Worm (Caenorhabditis elegans): ENCODE data around the gene F42A10.7.

F42A10.7 gene

DNA sequence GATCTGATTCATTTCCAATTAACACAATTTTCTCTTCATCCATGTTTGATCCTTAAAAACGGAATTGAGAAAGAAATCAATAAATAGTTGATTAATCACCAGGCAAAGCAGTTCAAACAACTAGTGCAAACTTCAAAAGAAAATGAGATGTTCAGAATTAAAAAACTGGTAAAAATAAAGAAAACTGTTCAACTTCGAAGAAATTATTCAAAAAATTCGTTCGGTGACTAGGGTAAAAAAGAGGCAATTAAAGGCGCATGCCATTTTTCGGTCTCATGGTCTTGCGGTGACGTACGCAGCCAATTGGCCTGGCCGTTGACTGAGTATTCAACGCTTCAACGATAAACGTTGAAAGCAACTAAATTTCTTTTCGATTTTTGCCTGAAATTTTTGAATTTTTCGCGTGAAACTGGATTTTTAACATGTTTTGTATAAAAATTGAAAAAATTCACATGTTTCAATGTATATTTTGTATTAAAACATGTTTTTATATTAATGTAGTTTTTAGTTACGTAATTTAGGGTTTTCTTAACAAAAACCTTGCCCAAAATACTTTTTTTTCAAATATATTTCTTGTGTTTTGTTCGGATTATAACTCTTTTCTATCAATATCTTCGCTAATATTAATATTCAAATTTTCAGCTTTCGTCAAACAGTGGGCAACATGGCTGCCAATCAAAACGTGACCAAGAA is 27.8 kb upstream of the F42A10.7 start, which contains the start of the genes sna-3 and rps-3 (continued):
- TF ChIP-seq lin-38 (GFP tag; IDR thresholded peaks at IDR 0.05), result peak; percentile 69
- TF ChIP-seq mdt-29 (GFP tag; IDR thresholded peaks at IDR 0.05), result no peak
- TF ChIP-seq ceh-62 (tag; optimal IDR thresholded peaks at IDR 0.05), result no peak
- no peak for TF ChIP-seq lin-29 (GFP tag; IDR thresholded peaks at IDR 0.05)
- no peak for TF ChIP-seq nhr-48 (tag; optimal IDR thresholded peaks at IDR 0.05)
- no peak for TF ChIP-seq nhr-42 (GFP tag; IDR thresholded peaks at IDR 0.05)
- no peak for TF ChIP-seq nhr-41 (GFP tag; IDR thresholded peaks at IDR 0.05)
- TF ChIP-seq nhr-25 (tag; optimal IDR thresholded peaks at IDR 0.05; ENCODE audit: borderline replicate concordance, insufficient read depth), result peak; percentile 22
- TF ChIP-seq lim-7 (GFP tag; IDR thresholded peaks at IDR 0.05), result no peak
- no peak for TF ChIP-seq spr-1 (tag; optimal IDR thresholded peaks at IDR 0.05)
- TF ChIP-seq F37D6.2 (tag; optimal IDR thresholded peaks at IDR 0.05), result no peak
- TF ChIP-seq dve-1 (tag; optimal IDR thresholded peaks at IDR 0.05; ENCODE audit: insufficient read depth), result peak; percentile 91
- no peak for TF ChIP-seq nhr-237 (tag; optimal IDR thresholded peaks at IDR 0.05)
- no peak for TF ChIP-seq tag-97 (GFP tag; IDR thresholded peaks at IDR 0.05)
- TF ChIP-seq mxl-3 (GFP tag; optimal IDR thresholded peaks at IDR 0.05), result no peak
- peak; percentile 66 to 92 for TF ChIP-seq lsy-2 (tag; optimal IDR thresholded peaks at IDR 0.05)
- TF ChIP-seq daf-8 (GFP tag; IDR thresholded peaks at IDR 0.05), result no peak
- no peak for TF ChIP-seq jun-1 (tag; optimal IDR thresholded peaks at IDR 0.05)
- peak; percentile 43 for TF ChIP-seq dmd-6 (GFP tag; IDR thresholded peaks at IDR 0.05)
- TF ChIP-seq T26A8.4 (GFP tag; IDR thresholded peaks at IDR 0.05), result peak; percentile 63
- no peak for TF ChIP-seq lin-39 (tag; optimal IDR thresholded peaks at IDR 0.05)

DNA sequence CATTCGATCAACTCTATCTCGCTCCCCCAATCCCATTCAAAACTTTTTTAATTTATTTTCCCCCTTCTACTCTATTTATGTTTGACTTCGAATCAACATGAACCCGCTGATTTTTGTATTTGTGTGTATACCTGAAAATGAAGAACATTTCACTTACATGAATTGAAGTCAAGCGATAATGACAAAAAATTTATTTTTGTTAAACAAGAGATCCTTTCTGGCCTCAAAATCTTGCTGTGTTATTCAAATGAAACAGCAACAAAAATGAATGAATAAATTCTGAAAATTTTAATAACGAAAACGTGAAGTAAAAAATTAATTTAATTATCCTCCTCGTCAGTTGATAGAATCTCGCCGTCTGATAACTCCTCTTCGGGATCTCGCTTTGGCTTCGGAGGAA is 24.0 kb upstream of the F42A10.7 start:
- TF ChIP-seq T20F7.1 (GFP tag; optimal IDR thresholded peaks at IDR 0.05) (no peak), nhr-28 (tag; optimal IDR thresholded peaks at IDR 0.05) (no peak), mxl-2 (GFP tag; conservative IDR thresholded peaks at IDR 0.05) (no peak), lin-1 (GFP tag; IDR thresholded peaks at IDR 0.05) (no peak), lin-29 (GFP tag; IDR thresholded peaks at IDR 0.05) (no peak), hlh-11 (tag; optimal IDR thresholded peaks at IDR 0.05) (no peak), mep-1 (tag; optimal IDR thresholded peaks at IDR 0.05) (no peak), dmd-9 (GFP tag; IDR thresholded peaks at IDR 0.05) (no peak), mdl-1 (tag; optimal IDR thresholded peaks at IDR 0.05) (no peak), ceh-20 (GFP tag; IDR thresholded peaks at IDR 0.05) (no peak), unc-62 (GFP tag; optimal IDR thresholded peaks at IDR 0.05 in 1 of 2) (peak in 1 of 2 experiments; percentile 65), unc-62 (tag; optimal IDR thresholded peaks at IDR 0.05) (no peak), hmg-1.1 (GFP tag; IDR thresholded peaks at IDR 0.05) (no peak), nhr-111 (GFP tag; optimal IDR thresholded peaks at IDR 0.05) (no peak), ama-1 (optimal IDR thresholded peaks at IDR 0.05) (peak; percentile 52), attf-4 (tag; optimal IDR thresholded peaks at IDR 0.05) (no peak), dpl-1 (GFP tag; optimal IDR thresholded peaks at IDR 0.05) (no peak), pqm-1 (tag; optimal IDR thresholded peaks at IDR 0.05) (no peak), daf-8 (GFP tag; IDR thresholded peaks at IDR 0.05) (no peak), egl-43 (GFP tag; IDR thresholded peaks at IDR 0.05) (no peak), pha-4 (GFP tag; IDR thresholded peaks at IDR 0.05) (no peak; the same call in 1 of the 2 replicates), pha-4 (tag; optimal IDR thresholded peaks at IDR 0.05) (no peak), cey-2 (tag; optimal IDR thresholded peaks at IDR 0.05; ENCODE audit: borderline replicate concordance, insufficient read depth) (no peak), egl-27 (tag; optimal IDR thresholded peaks at IDR 0.05) (no peak), ces-1 (GFP tag; optimal IDR thresholded peaks at IDR 0.05) (no peak), nhr-25 (tag; optimal IDR thresholded peaks at IDR 0.05; ENCODE audit: borderline replicate concordance, insufficient read depth) (no peak), F49E8.2 (tag; optimal IDR thresholded peaks at IDR 0.05; ENCODE audit: borderline replicate concordance) (peak; percentile 24), php-3 (GFP tag; IDR thresholded peaks at IDR 0.05) (no peak), gei-8 (GFP tag; optimal IDR thresholded peaks at IDR 0.05) (no peak), daf-19 (GFP tag; conservative IDR thresholded peaks at IDR 0.05) (no peak), daf-16 (GFP tag; optimal IDR thresholded peaks at IDR 0.05) (peak in 1 of 2 experiments; percentile 7), daf-16 (tag; optimal IDR thresholded peaks at IDR 0.05) (peak; percentile 0), lin-38 (GFP tag; IDR thresholded peaks at IDR 0.05) (peak; percentile 57)
